Fruit fly (Drosophila melanogaster): ENCODE results near the gene CtsL4.

The CtsL4 gene

DNA sequence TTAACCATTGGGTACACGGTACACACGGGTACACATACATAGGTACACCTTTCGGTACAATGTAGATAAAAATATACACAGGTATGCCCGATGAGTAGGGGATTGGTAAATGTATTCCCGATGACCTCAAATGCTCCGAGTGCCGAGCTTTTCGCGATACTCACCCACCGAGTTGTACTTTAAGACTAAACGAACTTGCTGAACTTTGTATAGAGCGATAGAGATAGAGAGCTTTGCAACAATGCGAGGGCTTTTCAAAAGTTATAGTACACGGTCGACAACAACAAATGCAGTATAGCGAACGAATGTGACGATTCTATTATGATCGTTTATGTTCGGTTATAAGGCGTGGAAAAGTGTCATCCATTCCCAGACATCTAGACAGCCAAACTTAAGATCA, 34.8 kb downstream of the CtsL4 start (continued):
- TF ChIP-seq Fer1 (GFP tag; optimal IDR thresholded peaks at IDR 0.05) (peak; percentile 56), Sin3A (optimal IDR thresholded peaks at IDR 0.05) (no peak), CG7928 (GFP tag; optimal IDR thresholded peaks at IDR 0.05) (no peak), Hr51 (GFP tag; optimal IDR thresholded peaks at IDR 0.05) (no peak), CG7357 (GFP tag; IDR thresholded peaks at IDR 0.05) (no peak), CG12942 (GFP tag; optimal IDR thresholded peaks at IDR 0.05) (no peak), NC2α (GFP tag; optimal IDR thresholded peaks at IDR 0.05) (no peak), ind (GFP tag; optimal IDR thresholded peaks at IDR 0.05) (no peak), maf-S (GFP tag; optimal IDR thresholded peaks at IDR 0.05) (no peak), CG17829 (tag; optimal IDR thresholded peaks at IDR 0.05) (no peak), Bdp1 (GFP tag; optimal IDR thresholded peaks at IDR 0.05) (no peak), PHDP (tag; optimal IDR thresholded peaks at IDR 0.05) (no peak), CG17612 (GFP tag; IDR thresholded peaks at IDR 0.05) (no peak), CG33213 (GFP tag; optimal IDR thresholded peaks at IDR 0.05) (no peak), CG10979 (tag; optimal IDR thresholded peaks at IDR 0.05) (no peak), Max (GFP tag; optimal IDR thresholded peaks at IDR 0.05) (no peak), chn (GFP tag; optimal IDR thresholded peaks at IDR 0.05) (no peak), cato (GFP tag; optimal IDR thresholded peaks at IDR 0.05; ENCODE audit: borderline replicate concordance) (no peak), CG11456 (GFP tag; IDR thresholded peaks at IDR 0.05) (no peak), bab2 (GFP tag; optimal IDR thresholded peaks at IDR 0.05) (no peak), CG2202 (tag; optimal IDR thresholded peaks at IDR 0.05) (no peak), Ets65A (GFP tag) (no peak), kay (GFP tag; optimal IDR thresholded peaks at IDR 0.05) (no peak), CG34376 (GFP tag; optimal IDR thresholded peaks at IDR 0.05) (peak; percentile 91), sim (GFP tag; IDR thresholded peaks at IDR 0.05) (no peak), sd (tag; optimal IDR thresholded peaks at IDR 0.05) (peak; percentile 89), CG33557 (GFP tag; optimal IDR thresholded peaks at IDR 0.05) (no peak), knrl (GFP tag; IDR thresholded peaks at IDR 0.05; ENCODE audit: partially characterized antibody) (no peak), Med (GFP tag) (peak; percentile 80), her (GFP tag; optimal IDR thresholded peaks at IDR 0.05) (no peak), nom (GFP tag; optimal IDR thresholded peaks at IDR 0.05) (peak; percentile 69), CG15696 (tag; optimal IDR thresholded peaks at IDR 0.05) (no peak), cas (GFP tag; IDR thresholded peaks at IDR 0.05) (no peak), Blimp-1 (GFP tag; optimal IDR thresholded peaks at IDR 0.05) (no peak), cg (GFP tag; optimal IDR thresholded peaks at IDR 0.05) (peak; percentile 36), NK7.1 (GFP tag; optimal IDR thresholded peaks at IDR 0.05) (no peak), jigr1 (GFP tag; IDR thresholded peaks at IDR 0.05) (no peak), CG1024 (GFP tag; IDR thresholded peaks at IDR 0.05) (no peak), dm (GFP tag; optimal IDR thresholded peaks at IDR 0.05) (no peak), Scr (GFP tag; IDR thresholded peaks at IDR 0.05; ENCODE audit: partially characterized antibody) (no peak), CG10274 (GFP tag; optimal IDR thresholded peaks at IDR 0.05) (peak; percentile 91), HHEX (GFP tag; optimal IDR thresholded peaks at IDR 0.05) (no peak), tll (GFP tag; optimal IDR thresholded peaks at IDR 0.05) (no peak), da (GFP tag; optimal IDR thresholded peaks at IDR 0.05) (no peak), salm (tag; optimal IDR thresholded peaks at IDR 0.05) (no peak), dan (GFP tag; IDR thresholded peaks at IDR 0.05) (no peak), Mad (GFP tag; optimal IDR thresholded peaks at IDR 0.05) (no peak), Sox102F (GFP tag; optimal IDR thresholded peaks at IDR 0.05) (no peak), CG10462 (GFP tag; optimal IDR thresholded peaks at IDR 0.05) (no peak), CG11695 (GFP tag; IDR thresholded peaks at IDR 0.05) (no peak), E2f2 (GFP tag; IDR thresholded peaks at IDR 0.05) (peak; percentile 26; the same call in 1 of the 2 replicates), sqz (GFP tag; optimal IDR thresholded peaks at IDR 0.05) (no peak)
